Fruit fly (Drosophila melanogaster): Measurements from ENCODE around the gene CG42852.
A peak's percentile ranks its signal among the peaks of the same experiment; 100 is the strongest.

dm6 chr3L:16796603-16797002 is 41.3 kb downstream of the CG42852 start:
- TF ChIP-seq psq (GFP tag; optimal IDR thresholded peaks at IDR 0.05) (peak; percentile 81), rgr (GFP tag; optimal IDR thresholded peaks at IDR 0.05) (peak; percentile 88), Dif (GFP tag; optimal IDR thresholded peaks at IDR 0.05; ENCODE audit: partially characterized antibody) (peak; percentile 36), Myc (optimal IDR thresholded peaks at IDR 0.05) (no peak), tai (GFP tag; optimal IDR thresholded peaks at IDR 0.05) (no peak), pan (optimal IDR thresholded peaks at IDR 0.05) (no peak), lola (GFP tag; optimal IDR thresholded peaks at IDR 0.05) (no peak), sv (GFP tag; optimal IDR thresholded peaks at IDR 0.05) (no peak), Jra (GFP tag; optimal IDR thresholded peaks at IDR 0.05) (peak; percentile 67)
